Fruit fly (Drosophila melanogaster): Measurements from ENCODE around the gene CG17129.
A peak's percentile ranks its signal among the peaks of the same experiment; 100 is the strongest.

CG17129 gene

dm6 chr3L:725527-726191 is 45.5 kb upstream of the CG17129 start (continued):
- TF ChIP-seq zen2 (GFP tag; IDR thresholded peaks at IDR 0.05; ENCODE audit: partially characterized antibody) (no peak), slou (GFP tag; optimal IDR thresholded peaks at IDR 0.05) (no peak), chinmo (GFP tag; IDR thresholded peaks at IDR 0.05; ENCODE audit: partially characterized antibody) (no peak), bcd (GFP tag; optimal IDR thresholded peaks at IDR 0.05) (peak; percentile 44), gce (GFP tag; IDR thresholded peaks at IDR 0.05) (peak; percentile 61; the same call in 1 of the 3 replicates), tx (GFP tag; optimal IDR thresholded peaks at IDR 0.05) (peak; percentile 47), sna (GFP tag; IDR thresholded peaks at IDR 0.05; ENCODE audit: partially characterized antibody) (no peak), hkb (optimal IDR thresholded peaks at IDR 0.05) (no peak), hkb (GFP tag; IDR thresholded peaks at IDR 0.05) (peak; percentile 80), sqz (GFP tag; optimal IDR thresholded peaks at IDR 0.05) (no peak), sob (GFP tag; IDR thresholded peaks at IDR 0.05) (peak; percentile 10; the same call in 1 of the 2 replicates), org-1 (GFP tag; optimal IDR thresholded peaks at IDR 0.05) (peak; percentile 63), CTCF (GFP tag; optimal IDR thresholded peaks at IDR 0.05) (peak; percentile 3), H15 (GFP tag; IDR thresholded peaks at IDR 0.05) (peak; percentile 71), CG14441 (GFP tag; IDR thresholded peaks at IDR 0.05) (no peak), knrl (GFP tag; IDR thresholded peaks at IDR 0.05; ENCODE audit: partially characterized antibody) (no peak), eve (GFP tag; optimal IDR thresholded peaks at IDR 0.05) (peak; percentile 18 to 48), dan (GFP tag; IDR thresholded peaks at IDR 0.05) (peak; percentile 95), Sry-δ (GFP tag; optimal IDR thresholded peaks at IDR 0.05) (peak; percentile 33), CG9609 (GFP tag; optimal IDR thresholded peaks at IDR 0.05) (peak; percentile 85), HHEX (GFP tag; optimal IDR thresholded peaks at IDR 0.05) (peak; percentile 32), CG9932 (GFP tag; IDR thresholded peaks at IDR 0.05) (no peak), E2f1 (GFP tag; IDR thresholded peaks at IDR 0.05) (peak; percentile 69), tin (GFP tag; optimal IDR thresholded peaks at IDR 0.05) (peak; percentile 88), Nf-YA (GFP tag; IDR thresholded peaks at IDR 0.05) (no peak), MESR4 (GFP tag; optimal IDR thresholded peaks at IDR 0.05) (peak; percentile 22), Oli (tag; optimal IDR thresholded peaks at IDR 0.05) (peak; percentile 74), CG11695 (GFP tag; IDR thresholded peaks at IDR 0.05) (peak; percentile 70; the same call in 2 of the 3 replicates), CG9797 (GFP tag; optimal IDR thresholded peaks at IDR 0.05) (no peak), sens (GFP tag) (peak; percentile 99), lov (optimal IDR thresholded peaks at IDR 0.05) (no peak), lov (GFP tag; IDR thresholded peaks at IDR 0.05) (peak; percentile 95), CG7963 (GFP tag; IDR thresholded peaks at IDR 0.05; ENCODE audit: partially characterized antibody) (no peak), CG32767 (GFP tag; IDR thresholded peaks at IDR 0.05) (0 out of 2 replicates have a peak, but pooled peaks have one; percentile 45), CG8478 (optimal IDR thresholded peaks at IDR 0.05) (no peak), CG17328 (GFP tag; IDR thresholded peaks at IDR 0.05) (peak; percentile 94), CG9215 (GFP tag; IDR thresholded peaks at IDR 0.05) (peak; percentile 33; the same call in 1 of the 2 replicates), pros (GFP tag; optimal IDR thresholded peaks at IDR 0.05) (no peak), bsh (GFP tag; optimal IDR thresholded peaks at IDR 0.05) (peak in 1 of 2 experiments; percentile 91), CG8765 (GFP tag; IDR thresholded peaks at IDR 0.05) (peak; percentile 97), CG13123 (GFP tag; optimal IDR thresholded peaks at IDR 0.05) (peak; percentile 73), fd102C (GFP tag; optimal IDR thresholded peaks at IDR 0.05) (peak; percentile 87), Trl (optimal IDR thresholded peaks at IDR 0.05) (no peak), Trl (GFP tag; optimal IDR thresholded peaks at IDR 0.05) (peak; percentile 83), mirr (GFP tag; optimal IDR thresholded peaks at IDR 0.05) (no peak), kni (GFP tag; optimal IDR thresholded peaks at IDR 0.05) (peak; percentile 81), Usf (GFP tag; optimal IDR thresholded peaks at IDR 0.05) (peak; percentile 75), CG6254 (GFP tag; optimal IDR thresholded peaks at IDR 0.05) (peak; percentile 65), Dbx (GFP tag; IDR thresholded peaks at IDR 0.05) (no peak), CG3838 (GFP tag; optimal IDR thresholded peaks at IDR 0.05) (peak; percentile 59), Poxn (GFP tag; IDR thresholded peaks at IDR 0.05) (no peak), CG34422 (GFP tag; IDR thresholded peaks at IDR 0.05) (peak; percentile 64; the same call in 2 of the 3 replicates)
